Fruit fly (Drosophila melanogaster) whole organism, embryonic: ENCODE results near the gene CG16727.
A peak's percentile ranks its signal among the peaks of the same experiment; 100 is the strongest.

ENCODE experiments used
- Ada2b ChIP-seq: fragments of 200-800 bp; sonication (Bioruptor generic); IDR thresholded peaks from 2 replicates; pipeline ENCODE4 v1.3.6; 2022; ENCODE audit warnings: missing biosample characterization, missing genetic modification characterization
- Antp ChIP-seq: fragments of 200-800 bp; sonication (Bioruptor generic); optimal IDR thresholded peaks from 3 replicates; lab custom pipeline; 2016; ENCODE audit warnings: missing biosample characterization, missing genetic modification characterization
- Atf3 ChIP-seq: fragments of 200-800 bp; sonication (Bioruptor generic); optimal IDR thresholded peaks from 3 replicates; lab custom pipeline; 2016; ENCODE audit warnings: missing biosample characterization, missing genetic modification characterization
- BEAF-32 ChIP-seq: fragments of 200-800 bp; sonication (Bioruptor generic); optimal IDR thresholded peaks from 3 replicates; lab custom pipeline; 2017; ENCODE audit warnings: missing biosample characterization, missing genetic modification characterization, mild to moderate bottlenecking, moderate library complexity, missing genetic modification reagents
- CG10565 ChIP-seq: fragments of 200-800 bp; sonication (Bioruptor generic); optimal IDR thresholded peaks from 3 replicates; lab custom pipeline; 2016; ENCODE audit warnings: missing biosample characterization, mild to moderate bottlenecking, missing genetic modification characterization
- CG11398 ChIP-seq: fragments of 200-800 bp; sonication (Bioruptor generic); optimal IDR thresholded peaks from 2 replicates; lab custom pipeline; 2016; ENCODE audit warnings: missing biosample characterization, missing genetic modification characterization
- CG11456 ChIP-seq: fragments of 200-800 bp; sonication (Bioruptor generic); IDR thresholded peaks from 3 replicates; pipeline ENCODE4 v1.3.6; 2022; ENCODE audit warnings: missing biosample characterization, missing genetic modification characterization
- CG13624 ChIP-seq: fragments of 200-800 bp; sonication (Bioruptor generic); optimal IDR thresholded peaks from 2 replicates; lab custom pipeline; 2016; ENCODE audit warnings: missing biosample characterization, missing genetic modification characterization
- CG1602 ChIP-seq: fragments of 200-800 bp; sonication (Bioruptor generic); optimal IDR thresholded peaks from 3 replicates; lab custom pipeline; 2016; ENCODE audit warnings: missing biosample characterization, missing genetic modification characterization
- CG17361 ChIP-seq: fragments of 200-800 bp; sonication (Bioruptor generic); IDR thresholded peaks from 3 replicates; pipeline ENCODE4 v1.3.6; 2022; ENCODE audit warnings: missing biosample characterization, missing genetic modification characterization
- CG17385 ChIP-seq: fragments of 200-800 bp; sonication (Bioruptor generic); optimal IDR thresholded peaks from 3 replicates; lab custom pipeline; 2018; ENCODE audit warnings: missing biosample characterization, mild to moderate bottlenecking, missing genetic modification characterization
- CG17829 ChIP-seq: fragments of 200-800 bp; optimal IDR thresholded peaks from 2 replicates; lab custom pipeline; 2019; ENCODE audit warnings: missing biosample characterization, mild to moderate bottlenecking, missing genetic modification characterization, moderate library complexity
- CG18262 ChIP-seq: fragments of 200-800 bp; optimal IDR thresholded peaks from 3 replicates; lab custom pipeline; 2019; ENCODE audit warnings: missing biosample characterization, mild to moderate bottlenecking, missing genetic modification characterization, moderate library complexity
- CG31388 ChIP-seq: fragments of 200-800 bp; sonication (Bioruptor generic); optimal IDR thresholded peaks from 2 replicates; lab custom pipeline; 2016; ENCODE audit warnings: missing biosample characterization, missing genetic modification characterization
- CG3726 ChIP-seq: fragments of 200-800 bp; sonication (Bioruptor generic); IDR thresholded peaks from 3 replicates; pipeline ENCODE4, ENCODE4 v1.3.6; 2022; ENCODE audit warnings: missing biosample characterization, missing genetic modification characterization
- CG3995 ChIP-seq: fragments of 200-800 bp; sonication (Bioruptor generic); optimal IDR thresholded peaks from 3 replicates; lab custom pipeline; 2016; ENCODE audit warnings: missing biosample characterization, missing genetic modification characterization
- CG4404 ChIP-seq: fragments of 200-800 bp; sonication (Bioruptor generic); IDR thresholded peaks from 2 replicates; pipeline ENCODE4 v1.3.6; 2022; ENCODE audit warnings: missing biosample characterization, missing genetic modification characterization
- CG4854 ChIP-seq: fragments of 200-800 bp; sonication (Bioruptor generic); optimal IDR thresholded peaks from 2 replicates; lab custom pipeline; 2016; ENCODE audit warnings: missing biosample characterization, missing genetic modification characterization, inconsistent platforms
- CG7786 ChIP-seq: fragments of 200-800 bp; sonication (Bioruptor generic); optimal IDR thresholded peaks from 2 replicates; lab custom pipeline; 2016; ENCODE audit warnings: missing biosample characterization, missing genetic modification characterization
- CG8388 ChIP-seq: fragments of 200-800 bp; sonication (Bioruptor generic); optimal IDR thresholded peaks from 2 replicates; lab custom pipeline; 2019; ENCODE audit warnings: missing biosample characterization, mild to moderate bottlenecking, missing genetic modification characterization, moderate library complexity
- CG9437 ChIP-seq: fragments of 200-800 bp; sonication (Bioruptor generic); optimal IDR thresholded peaks from 2 replicates; lab custom pipeline; 2018; ENCODE audit warnings: missing biosample characterization, mild to moderate bottlenecking, missing genetic modification characterization
- CHES-1-like ChIP-seq: fragments of 200-800 bp; sonication (Bioruptor generic); optimal IDR thresholded peaks from 2 replicates; lab custom pipeline; 2016; ENCODE audit warnings: missing biosample characterization, missing genetic modification characterization
- CTCF ChIP-seq: fragments of 200-800 bp; sonication (Bioruptor generic); optimal IDR thresholded peaks from 2 replicates; lab custom pipeline; 2017; ENCODE audit warnings: missing biosample characterization, mild to moderate bottlenecking, missing genetic modification characterization, moderate library complexity
- CkIIα-i1 ChIP-seq: fragments of 200-800 bp; sonication (Bioruptor generic); IDR thresholded peaks from 2 replicates; pipeline ENCODE4 v1.3.6; 2022; ENCODE audit warnings: missing biosample characterization, missing genetic modification characterization
- D ChIP-seq, 2 experiments: fragments of 200-800 bp in 1 of 2; fragments of >200 bp in 1 of 2; sonication (Bioruptor generic) in 1 of 2; optimal IDR thresholded peaks; 2 replicates in 1 of 2; 3 replicates in 1 of 2; lab custom pipeline; 2017; ENCODE audit warnings: mild to moderate bottlenecking in 1 of 2, missing biosample characterization in 1 of 2, missing genetic modification characterization in 1 of 2, missing genetic modification reagents in 1 of 2
- Deaf1 ChIP-seq: fragments of 200-800 bp; optimal IDR thresholded peaks from 3 replicates; lab custom pipeline; 2019; ENCODE audit warnings: missing biosample characterization, mild to moderate bottlenecking, missing genetic modification characterization, moderate library complexity
- Drgx ChIP-seq: fragments of 200-800 bp; sonication (Bioruptor generic); IDR thresholded peaks from 2 replicates; pipeline ENCODE4 v1.3.6; 2022; ENCODE audit warnings: missing biosample characterization, missing genetic modification characterization
- HLH54F ChIP-seq: fragments of 200-800 bp; sonication (Bioruptor generic); optimal IDR thresholded peaks from 3 replicates; lab custom pipeline; 2016; ENCODE audit warnings: missing biosample characterization, missing genetic modification characterization
- HLHmδ ChIP-seq: fragments of 200-800 bp; sonication (Bioruptor generic); optimal IDR thresholded peaks from 2 replicates; lab custom pipeline; 2018; ENCODE audit warnings: missing biosample characterization, mild to moderate bottlenecking, missing genetic modification characterization, moderate library complexity
- Hr78 ChIP-seq, 2 experiments: fragments of 200-800 bp in 1 of 2; fragments of >200 bp in 1 of 2; sonication (Bioruptor generic) in 1 of 2; optimal IDR thresholded peaks; 2 replicates each; lab custom pipeline; 2017 to 2019; ENCODE audit warnings: missing biosample characterization in 2 of 2, missing genetic modification characterization in 2 of 2, mild to moderate bottlenecking in 1 of 2, moderate library complexity in 1 of 2
- Lim3 ChIP-seq: fragments of 200-800 bp; sonication (Bioruptor generic); IDR thresholded peaks from 2 replicates; pipeline ENCODE4 v1.3.6; 2022; ENCODE audit warnings: missing biosample characterization, missing genetic modification characterization
- Lpt ChIP-seq: fragments of >200 bp; optimal IDR thresholded peaks from 2 replicates; lab custom pipeline; 2018; ENCODE audit warnings: missing biosample characterization, missing genetic modification characterization
- Oli ChIP-seq: fragments of 200-800 bp; sonication (Bioruptor generic); optimal IDR thresholded peaks from 2 replicates; lab custom pipeline; 2018; ENCODE audit warnings: missing biosample characterization, mild to moderate bottlenecking, missing genetic modification characterization, moderate library complexity
- Rx ChIP-seq: fragments of 200-800 bp; sonication (Bioruptor generic); IDR thresholded peaks from 2 replicates; pipeline ENCODE4 v1.3.6; 2022; ENCODE audit warnings: missing biosample characterization, missing genetic modification characterization
- Xbp1 ChIP-seq: fragments of 200-800 bp; sonication (Bioruptor generic); optimal IDR thresholded peaks from 3 replicates; lab custom pipeline; 2016; ENCODE audit warnings: missing biosample characterization, mild to moderate bottlenecking, missing genetic modification characterization
- YL-1 ChIP-seq: fragments of 200-800 bp; sonication (Bioruptor generic); optimal IDR thresholded peaks from 3 replicates; lab custom pipeline; 2017; ENCODE audit warnings: missing biosample characterization, mild to moderate bottlenecking, missing genetic modification characterization
- ap ChIP-seq: fragments of 200-800 bp; sonication (Bioruptor generic); IDR thresholded peaks from 2 replicates; pipeline ENCODE4 v1.3.6; 2022; ENCODE audit warnings: missing biosample characterization, missing genetic modification characterization
- bowl ChIP-seq: fragments of 200-800 bp; sonication (Bioruptor generic); IDR thresholded peaks from 2 replicates; pipeline ENCODE4 v1.3.6; 2022; ENCODE audit warnings: missing biosample characterization, missing genetic modification characterization
- hkb ChIP-seq, 2 experiments: fragments of 200-800 bp in 1 of 2; fragments of >200 bp in 1 of 2; sonication (Bioruptor generic) in 1 of 2; IDR thresholded peaks in 1 of 2; optimal IDR thresholded peaks in 1 of 2; 2 replicates each; pipeline versions ENCODE4 v1.3.6 to Lab custom; 2017 to 2022; ENCODE audit warnings: missing biosample characterization in 1 of 2, missing genetic modification characterization in 1 of 2
- jing ChIP-seq: fragments of 200-800 bp; sonication (Bioruptor generic); optimal IDR thresholded peaks from 2 replicates; lab custom pipeline; 2018; ENCODE audit warnings: missing biosample characterization, mild to moderate bottlenecking, missing genetic modification characterization
- kah ChIP-seq: fragments of 200-800 bp; sonication (Bioruptor generic); optimal IDR thresholded peaks from 2 replicates; lab custom pipeline; 2018; ENCODE audit warnings: missing biosample characterization, mild to moderate bottlenecking, missing genetic modification characterization
- luna ChIP-seq: fragments of 200-800 bp; sonication (Bioruptor generic); optimal IDR thresholded peaks from 2 replicates; lab custom pipeline; 2016; ENCODE audit warnings: missing biosample characterization, missing genetic modification characterization
- maf-S ChIP-seq: fragments of 200-800 bp; sonication (Bioruptor generic); optimal IDR thresholded peaks from 2 replicates; lab custom pipeline; 2016; ENCODE audit warnings: missing biosample characterization, missing genetic modification characterization
- mirr ChIP-seq: fragments of 200-800 bp; sonication (Bioruptor generic); optimal IDR thresholded peaks from 3 replicates; lab custom pipeline; 2018; ENCODE audit warnings: missing biosample characterization, mild to moderate bottlenecking, missing genetic modification characterization
- pan ChIP-seq, 4 experiments: fragments of >200 bp in 3 of 4; fragments of 200-800 bp in 1 of 4; sonication (Bioruptor generic) in 1 of 4; optimal IDR thresholded peaks in 3 of 4; IDR thresholded peaks in 1 of 4; 2 replicates each; pipeline versions ENCODE4 v1.3.6 to Lab custom; 2017 to 2022; ENCODE audit warnings: missing biosample characterization in 2 of 4, missing genetic modification characterization in 2 of 4, mixed read lengths in 1 of 4
- run ChIP-seq: fragments of 200-800 bp; sonication (Bioruptor generic); optimal IDR thresholded peaks from 3 replicates; lab custom pipeline; 2018; ENCODE audit warnings: missing biosample characterization, mild to moderate bottlenecking, missing genetic modification characterization
- sd ChIP-seq: fragments of 200-800 bp; sonication (Bioruptor generic); optimal IDR thresholded peaks from 3 replicates; lab custom pipeline; 2018; ENCODE audit warnings: missing biosample characterization, mild to moderate bottlenecking, missing genetic modification characterization, moderate library complexity
- seq ChIP-seq: fragments of 200-800 bp; sonication (Bioruptor generic); IDR thresholded peaks from 2 replicates; pipeline ENCODE4 v1.3.6; 2022; ENCODE audit warnings: missing biosample characterization, missing genetic modification characterization
- stc ChIP-seq: fragments of 200-800 bp; sonication (Bioruptor generic); IDR thresholded peaks from 2 replicates; pipeline ENCODE4 v1.3.6; 2022; ENCODE audit warnings: missing biosample characterization, missing genetic modification characterization
- tio ChIP-seq: fragments of 200-800 bp; sonication (Bioruptor generic); optimal IDR thresholded peaks from 2 replicates; lab custom pipeline; 2017; ENCODE audit warnings: missing biosample characterization, missing genetic modification characterization, inconsistent platforms

Gene CG16727

dm6 chr3R:19623606-19624005 lies 10.4 kb downstream of the CG16727 start (continued):
- TF ChIP-seq CkIIα-i1 (peak; percentile 59; the same call in 1 of the 2 replicates), mirr (no peak), hkb (optimal IDR thresholded peaks at IDR 0.05; lab: Kevin White, UChicago) (no peak), hkb (GFP tag; IDR thresholded peaks at IDR 0.05; lab: Robert Waterston, UW) (peak; percentile 80), run (tag; lab: Kevin White, UChicago) (no peak), Xbp1 (GFP tag; lab: Kevin White, UChicago) (peak; percentile 55), Antp (peak; percentile 43), CG11398 (GFP tag; lab: Kevin White, UChicago) (no peak), CG17385 (GFP tag; lab: Kevin White, UChicago) (peak; percentile 57), CG3726 (peak; percentile 55; the same call in 1 of the 3 replicates), Oli (tag; lab: Kevin White, UChicago) (peak; percentile 73), CG17361 (GFP tag; lab: Robert Waterston, UW) (peak; percentile 57; the same call in 2 of the 3 replicates), Atf3 (peak; percentile 44), D (optimal IDR thresholded peaks at IDR 0.05; lab: Kevin White, UChicago) (no peak), D (GFP tag; optimal IDR thresholded peaks at IDR 0.05; lab: Kevin White, UChicago) (peak; percentile 31), CTCF (no peak), pan (optimal IDR thresholded peaks at IDR 0.05; lab: Kevin White, UChicago) (no peak), pan (GFP tag; optimal IDR thresholded peaks at IDR 0.05 in 1 of 2, IDR thresholded peaks at IDR 0.05 in 1 of 2) (peak in 1 of 2 experiments; percentile 62), HLHmδ (GFP tag; lab: Kevin White, UChicago) (no peak), Drgx (GFP tag; lab: Robert Waterston, UW) (peak; percentile 72), CHES-1-like (GFP tag; lab: Kevin White, UChicago) (peak; percentile 31), CG8388 (peak; percentile 56), CG7786 (GFP tag; lab: Kevin White, UChicago) (peak; percentile 47), Hr78 (GFP tag; optimal IDR thresholded peaks at IDR 0.05; lab: Kevin White, UChicago) (no peak), kah (GFP tag; lab: Kevin White, UChicago) (no peak), Rx (GFP tag; lab: Robert Waterston, UW) (peak; percentile 60; the same call in 1 of the 2 replicates), ap (GFP tag; lab: Robert Waterston, UW) (no peak), CG1602 (GFP tag; lab: Kevin White, UChicago) (no peak), tio (GFP tag; lab: Kevin White, UChicago) (peak; percentile 30), BEAF-32 (GFP tag; lab: Kevin White, UChicago) (no peak), stc (GFP tag; lab: Robert Waterston, UW) (0 out of 2 replicates have a peak, but pooled peaks have one; percentile 39), CG4404 (GFP tag; lab: Robert Waterston, UW) (no peak), jing (GFP tag; lab: Kevin White, UChicago) (peak; percentile 7), HLH54F (GFP tag; lab: Kevin White, UChicago) (peak; percentile 60), CG3995 (GFP tag; lab: Kevin White, UChicago) (no peak), CG11456 (GFP tag; lab: Robert Waterston, UW) (0 out of 3 replicates have a peak, but pooled peaks have one; percentile 62), maf-S (GFP tag; lab: Kevin White, UChicago) (peak; percentile 62), CG13624 (GFP tag; lab: Kevin White, UChicago) (peak; percentile 56), Lpt (GFP tag; lab: Kevin White, UChicago) (no peak), CG4854 (GFP tag; lab: Kevin White, UChicago) (peak; percentile 24), Lim3 (0 out of 2 replicates have a peak, but pooled peaks have one; percentile 28), Ada2b (GFP tag; lab: Robert Waterston, UW) (peak; percentile 75), CG10565 (GFP tag; lab: Kevin White, UChicago) (no peak), CG18262 (tag; lab: Kevin White, UChicago) (peak; percentile 48), sd (tag; lab: Kevin White, UChicago) (no peak), Deaf1 (no peak), bowl (GFP tag; lab: Robert Waterston, UW) (no peak), YL-1 (no peak), luna (GFP tag; lab: Kevin White, UChicago) (no peak), seq (GFP tag; lab: Robert Waterston, UW) (peak; percentile 52; the same call in 1 of the 2 replicates), CG31388 (GFP tag; lab: Kevin White, UChicago) (peak; percentile 28), CG17829 (tag; lab: Kevin White, UChicago) (peak; percentile 40), CG9437 (GFP tag; lab: Kevin White, UChicago) (peak; percentile 26)
